Worm (Caenorhabditis elegans) whole organism, L1 larva: ENCODE data around the gene K05B2.4.

Source experiments
- C04F5.9 ChIP-seq: sonication (generic microtip); optimal IDR thresholded peaks from 2 replicates; lab custom pipeline; 2016; ENCODE audit warnings: missing genetic modification characterization, missing compliant biosample characterization
- C34B4.2 ChIP-seq: sonication (generic microtip); optimal IDR thresholded peaks from 2 replicates; lab custom pipeline; 2017; ENCODE audit warnings: mild to moderate bottlenecking, missing genetic modification characterization, missing compliant biosample characterization
- F16B12.6 ChIP-seq: fragments of 150-350 bp; optimal IDR thresholded peaks from 2 replicates; lab custom pipeline; 2014; ENCODE audit warnings: missing biosample characterization, missing genetic modification characterization
- alr-1 ChIP-seq: fragments of 200-800 bp; sonication (Bioruptor generic); optimal IDR thresholded peaks from 2 replicates; lab custom pipeline; 2018; ENCODE audit warnings: borderline replicate concordance, mild to moderate bottlenecking, missing genetic modification characterization, missing compliant biosample characterization
- aly-2 ChIP-seq: fragments of 150-350 bp; optimal IDR thresholded peaks from 2 replicates; lab custom pipeline; 2014; ENCODE audit warnings: missing biosample characterization, missing genetic modification characterization
- ama-1 ChIP-seq: fragments of 150-350 bp; optimal IDR thresholded peaks from 2 replicates; lab custom pipeline; 2014
- ceh-8 ChIP-seq: fragments of 200-800 bp; sonication (Bioruptor generic); optimal IDR thresholded peaks from 2 replicates; lab custom pipeline; 2018; ENCODE audit warnings: mild to moderate bottlenecking, missing genetic modification characterization, moderate library complexity, missing compliant biosample characterization
- ceh-82 ChIP-seq, 3 experiments: fragments of 150-350 bp in 1 of 3; sonication (generic microtip) in 2 of 3; optimal IDR thresholded peaks; 2 replicates each; lab custom pipeline; 2014 to 2017; ENCODE audit warnings: missing biosample characterization in 3 of 3, missing genetic modification characterization in 3 of 3
- ces-1 ChIP-seq: fragments of 150-350 bp; optimal IDR thresholded peaks from 2 replicates; lab custom pipeline; 2014; ENCODE audit warnings: missing biosample characterization, missing genetic modification reagents, missing genetic modification characterization
- dpl-1 ChIP-seq, 3 experiments: fragments of 150-350 bp in 2 of 3; sonication (generic microtip) in 1 of 3; optimal IDR thresholded peaks; 2 replicates each; lab custom pipeline; 2014 to 2017; ENCODE audit warnings: missing biosample characterization in 3 of 3, missing genetic modification characterization in 3 of 3, missing genetic modification reagents in 3 of 3
- dsc-1 ChIP-seq: sonication (generic microtip); optimal IDR thresholded peaks from 2 replicates; lab custom pipeline; 2016; ENCODE audit warnings: mild to moderate bottlenecking, missing genetic modification characterization, missing compliant biosample characterization
- efl-1 ChIP-seq, 4 experiments: fragments of 150-350 bp; optimal IDR thresholded peaks in 3 of 4; peaks in 1 of 4; 1 replicate in 1 of 4; 2 replicates in 3 of 4; lab custom pipeline; 2014; ENCODE audit warnings: missing biosample characterization in 2 of 4, missing genetic modification characterization in 2 of 4, missing genetic modification reagents in 2 of 4
- egl-13 ChIP-seq: sonication (generic microtip); optimal IDR thresholded peaks from 2 replicates; lab custom pipeline; 2016; ENCODE audit warnings: missing genotype, missing genetic modification reagents, missing genetic modification characterization, missing compliant biosample characterization
- elt-3 ChIP-seq, 6 experiments: fragments of 150-350 bp in 1 of 6; sonication (generic microtip); optimal IDR thresholded peaks; 2 replicates each; lab custom pipeline; 2017 to 2018; ENCODE audit warnings: missing biosample characterization in 6 of 6, missing genetic modification characterization in 6 of 6, inconsistent platforms in 1 of 6
- fkh-4 ChIP-seq: sonication (generic microtip); optimal IDR thresholded peaks from 2 replicates; lab custom pipeline; 2016; ENCODE audit warnings: missing compliant biosample characterization, missing genetic modification characterization, borderline replicate concordance
- fos-1 ChIP-seq: fragments of 150-350 bp; optimal IDR thresholded peaks from 2 replicates; lab custom pipeline; 2014; ENCODE audit warnings: missing biosample characterization, missing genetic modification characterization
- hpl-2 ChIP-seq: fragments of 150-350 bp; optimal IDR thresholded peaks from 2 replicates; lab custom pipeline; 2014; ENCODE audit warnings: missing biosample characterization, missing genetic modification reagents, missing genetic modification characterization
- jun-1 ChIP-seq: fragments of 150-350 bp; optimal IDR thresholded peaks from 2 replicates; lab custom pipeline; 2014; ENCODE audit warnings: missing biosample characterization, missing genetic modification reagents, missing genetic modification characterization
- lin-13 ChIP-seq: fragments of 150-350 bp; optimal IDR thresholded peaks from 2 replicates; lab custom pipeline; 2014; ENCODE audit warnings: missing biosample characterization, missing genetic modification reagents, missing genetic modification characterization
- lin-14 ChIP-seq: fragments of 200-800 bp; sonication (Bioruptor generic); optimal IDR thresholded peaks from 2 replicates; lab custom pipeline; 2018; ENCODE audit warnings: mild to moderate bottlenecking, missing genetic modification characterization, moderate library complexity, missing compliant biosample characterization
- lin-35 ChIP-seq, 2 experiments: fragments of 150-350 bp; optimal IDR thresholded peaks; 2 replicates each; lab custom pipeline; 2014; ENCODE audit warnings: missing biosample characterization in 2 of 2, missing genetic modification characterization in 2 of 2, missing genetic modification reagents in 2 of 2
- lir-3 ChIP-seq: sonication (generic microtip); optimal IDR thresholded peaks from 2 replicates; lab custom pipeline; 2016; ENCODE audit warnings: mild to moderate bottlenecking, missing genetic modification characterization, moderate library complexity, missing compliant biosample characterization; ENCODE audit not compliant: poor library complexity
- mep-1 ChIP-seq: fragments of 150-350 bp; optimal IDR thresholded peaks from 2 replicates; lab custom pipeline; 2014; ENCODE audit warnings: missing biosample characterization, missing genetic modification characterization
- nhr-12 ChIP-seq: sonication (generic microtip); optimal IDR thresholded peaks from 2 replicates; lab custom pipeline; 2017; ENCODE audit warnings: missing biosample characterization, missing genetic modification characterization
- nhr-20 ChIP-seq: sonication (generic microtip); optimal IDR thresholded peaks from 2 replicates; lab custom pipeline; 2016; ENCODE audit warnings: mild to moderate bottlenecking, missing genetic modification characterization, missing compliant biosample characterization
- nhr-77 ChIP-seq: fragments of 150-350 bp; optimal IDR thresholded peaks from 2 replicates; lab custom pipeline; 2014; ENCODE audit warnings: missing biosample characterization, missing genetic modification characterization
- pag-3 ChIP-seq: sonication (generic microtip); optimal IDR thresholded peaks from 2 replicates; lab custom pipeline; 2017; ENCODE audit warnings: missing genetic modification characterization, mild to moderate bottlenecking, missing compliant biosample characterization, antibody characterized with exemption, borderline replicate concordance; ENCODE audit not compliant: insufficient read depth
- pax-3 ChIP-seq: fragments of 200-800 bp; sonication (Bioruptor generic); optimal IDR thresholded peaks from 2 replicates; lab custom pipeline; 2018; ENCODE audit warnings: mild to moderate bottlenecking, missing genetic modification characterization, moderate library complexity, missing compliant biosample characterization
- snu-23 ChIP-seq: sonication (generic microtip); optimal IDR thresholded peaks from 2 replicates; lab custom pipeline; 2016; ENCODE audit warnings: missing genetic modification characterization, missing compliant biosample characterization
- sox-4 ChIP-seq: sonication (generic microtip); optimal IDR thresholded peaks from 2 replicates; lab custom pipeline; 2016; ENCODE audit warnings: missing genetic modification characterization, missing compliant biosample characterization
- sup-37 ChIP-seq: fragments of 200-800 bp; sonication (Bioruptor generic); optimal IDR thresholded peaks from 2 replicates; lab custom pipeline; 2018; ENCODE audit warnings: mild to moderate bottlenecking, missing genetic modification characterization, missing compliant biosample characterization
- unc-130 ChIP-seq: fragments of 150-350 bp; optimal IDR thresholded peaks from 2 replicates; lab custom pipeline; 2017; ENCODE audit warnings: missing biosample characterization, missing genetic modification characterization, inconsistent platforms
- unc-30 ChIP-seq: sonication (generic microtip); optimal IDR thresholded peaks from 2 replicates; lab custom pipeline; 2017; ENCODE audit warnings: missing biosample characterization, missing genetic modification characterization
- unc-86 ChIP-seq: sonication (generic microtip); optimal IDR thresholded peaks from 2 replicates; lab custom pipeline; 2016; ENCODE audit warnings: missing genetic modification characterization, missing compliant biosample characterization
- unc-98 ChIP-seq: fragments of 200-800 bp; sonication (Bioruptor generic); IDR thresholded peaks from 2 replicates; pipeline ENCODE4 v1.3.6; 2022; ENCODE audit warnings: missing genetic modification characterization, missing compliant biosample characterization

Gene K05B2.4

ce11 chrX:4932023-4932422 is 11.2 kb upstream of the K05B2.4 start:
- TF ChIP-seq lin-14 (peak; percentile 54), efl-1 (optimal IDR thresholded peaks at IDR 0.05; lab: Kevin White, UChicago) (no peak), efl-1 (GFP tag; optimal IDR thresholded peaks at IDR 0.05 in 1 of 2; lab: Kevin White, UChicago) (peak in 1 of 2 experiments; percentile 26), dpl-1 (GFP tag; optimal IDR thresholded peaks at IDR 0.05; lab: Kevin White, UChicago) (no peak)

- TF ChIP-seq unc-86 (tag; lab: Kevin White, UChicago) (no peak), alr-1 (no peak), fos-1 (tag; lab: Kevin White, UChicago) (no peak), C34B4.2 (tag; lab: Kevin White, UChicago) (no peak), efl-1 (optimal IDR thresholded peaks at IDR 0.05; lab: Kevin White, UChicago) (no peak), efl-1 (GFP tag; optimal IDR thresholded peaks at IDR 0.05 in 1 of 2; lab: Kevin White, UChicago) (no peak), hpl-2 (GFP tag; lab: Kevin White, UChicago) (no peak), sox-4 (tag; lab: Kevin White, UChicago) (no peak), dpl-1 (GFP tag; optimal IDR thresholded peaks at IDR 0.05; lab: Kevin White, UChicago) (no peak), pag-3 (tag; lab: Kevin White, UChicago) (no peak), unc-98 (GFP tag; lab: Robert Waterston, UW) (no peak)
These were observed 8.9 kb upstream of the K05B2.4 start, which contains the start of gene mct-4 for ce11 chrX:4929657-4930056. TSS of gene mct-4 (minus strand) at chrX:4929757.

ce11 chrX:4928118-4928517 is 7.3 kb upstream of the K05B2.4 start:
- no peak for TF ChIP-seq egl-13
- no peak for TF ChIP-seq unc-130
- no peak for TF ChIP-seq lir-3 (tag; lab: Kevin White, UChicago)
- TF ChIP-seq aly-2: no peak
- no peak for TF ChIP-seq elt-3 (tag; optimal IDR thresholded peaks at IDR 0.05; lab: Kevin White, UChicago)
- no peak for TF ChIP-seq ceh-8 (GFP tag; lab: Kevin White, UChicago)
- TF ChIP-seq ceh-82 (tag; optimal IDR thresholded peaks at IDR 0.05; lab: Kevin White, UChicago): no peak

- no peak for TF ChIP-seq F16B12.6
- no peak for TF ChIP-seq unc-30 (tag; lab: Kevin White, UChicago)
- no peak for TF ChIP-seq mep-1 (tag; lab: Kevin White, UChicago)
- no peak for TF ChIP-seq fkh-4 (tag; lab: Kevin White, UChicago)
- TF ChIP-seq aly-2: no peak
- no peak for TF ChIP-seq C04F5.9 (tag; lab: Kevin White, UChicago)
- no peak for TF ChIP-seq nhr-77 (tag; lab: Kevin White, UChicago)
- TF ChIP-seq lin-35 (GFP tag; optimal IDR thresholded peaks at IDR 0.05; lab: Kevin White, UChicago): no peak
- TF ChIP-seq ces-1 (GFP tag; lab: Kevin White, UChicago): no peak
- no peak for TF ChIP-seq nhr-12 (tag; lab: Kevin White, UChicago)
- TF ChIP-seq dsc-1: no peak
- no peak for TF ChIP-seq alr-1
- TF ChIP-seq jun-1: no peak
- no peak for TF ChIP-seq snu-23 (GFP tag; lab: Kevin White, UChicago)
- no peak for TF ChIP-seq pax-3 (tag; lab: Kevin White, UChicago)
- no peak for TF ChIP-seq unc-86 (tag; lab: Kevin White, UChicago)
These were observed 4.9 kb downstream of the K05B2.4 start, which contains the start of gene ifa-4 for ce11 chrX:4915879-4916278. TSS of gene ifa-4 (minus strand) at chrX:4915979.

- TF ChIP-seq sup-37 (GFP tag; lab: Kevin White, UChicago) (no peak), ama-1 (lab: Kevin White, UChicago) (no peak), efl-1 (optimal IDR thresholded peaks at IDR 0.05; lab: Kevin White, UChicago) (no peak), efl-1 (GFP tag; optimal IDR thresholded peaks at IDR 0.05 in 1 of 2; lab: Kevin White, UChicago) (peak in 1 of 2 experiments; percentile 54), nhr-20 (tag; lab: Kevin White, UChicago) (no peak), lin-13 (no peak)
These were observed 6.3 kb downstream of the K05B2.4 start for ce11 chrX:4914464-4914863.
